Fruit fly (Drosophila melanogaster): Measurements from ENCODE around the gene CG9459.

CG9459 gene

DNA sequence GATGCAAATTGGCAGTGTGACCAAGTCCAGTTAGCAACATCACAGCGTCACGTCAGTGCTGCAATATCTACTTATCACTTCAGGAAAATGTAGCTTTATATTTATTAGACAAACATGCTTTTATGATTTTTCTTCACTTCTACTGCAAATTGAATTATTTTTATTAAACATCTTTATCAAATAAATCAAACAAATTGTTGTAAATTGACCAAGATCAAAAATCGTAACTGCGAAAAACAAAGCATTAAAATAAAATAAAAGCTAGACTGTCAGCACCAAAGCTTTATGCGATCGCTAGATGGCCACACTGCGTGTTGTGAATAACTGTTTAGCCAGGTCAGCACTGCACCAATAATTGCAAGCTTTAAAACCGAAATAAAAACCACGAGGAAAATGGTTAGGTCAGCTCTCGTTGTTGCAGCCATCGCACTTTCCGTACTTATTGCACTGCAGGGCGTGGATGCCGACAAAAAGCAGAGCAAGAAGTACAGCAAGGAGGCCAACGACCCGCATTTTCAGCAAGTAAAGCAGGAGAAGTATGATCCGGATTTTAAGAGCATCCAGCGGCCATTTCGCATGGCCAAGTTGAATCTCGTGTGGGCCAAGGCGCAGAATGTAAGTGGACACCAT is 26.9 kb downstream of the CG9459 start, which contains the start of the genes CG12945 and CG8507 (continued):
- TF ChIP-seq hth (optimal IDR thresholded peaks at IDR 0.05) (no peak), trem (tag; optimal IDR thresholded peaks at IDR 0.05) (peak; percentile 34), CG16815 (GFP tag; optimal IDR thresholded peaks at IDR 0.05) (peak; percentile 11), grau (tag; optimal IDR thresholded peaks at IDR 0.05) (peak; percentile 63), sr (GFP tag; IDR thresholded peaks at IDR 0.05) (no peak), Optix (GFP tag; IDR thresholded peaks at IDR 0.05) (no peak), NK7.1 (GFP tag; optimal IDR thresholded peaks at IDR 0.05) (no peak), Blimp-1 (GFP tag; optimal IDR thresholded peaks at IDR 0.05) (peak; percentile 28), CG17802 (tag; optimal IDR thresholded peaks at IDR 0.05) (no peak), Atf-2 (GFP tag; optimal IDR thresholded peaks at IDR 0.05) (peak; percentile 53), Bteb2 (GFP tag; optimal IDR thresholded peaks at IDR 0.05) (no peak), CG5180 (GFP tag; optimal IDR thresholded peaks at IDR 0.05) (no peak), Nf-YB (GFP tag; optimal IDR thresholded peaks at IDR 0.05) (no peak), Awh (GFP tag; IDR thresholded peaks at IDR 0.05) (no peak), dmrt99B (tag; optimal IDR thresholded peaks at IDR 0.05) (no peak), CG12942 (GFP tag; optimal IDR thresholded peaks at IDR 0.05) (peak; percentile 35), B-H1 (GFP tag; IDR thresholded peaks at IDR 0.05) (no peak), ash1 (GFP tag; optimal IDR thresholded peaks at IDR 0.05) (no peak), Vsx1 (GFP tag; optimal IDR thresholded peaks at IDR 0.05) (no peak), CoRest (tag; optimal IDR thresholded peaks at IDR 0.05) (peak; percentile 76), CG18599 (GFP tag; optimal IDR thresholded peaks at IDR 0.05) (no peak), zfh2 (GFP tag; optimal IDR thresholded peaks at IDR 0.05) (peak; percentile 69), CG8478 (optimal IDR thresholded peaks at IDR 0.05) (no peak), CG10565 (GFP tag; optimal IDR thresholded peaks at IDR 0.05) (no peak), CG16813 (GFP tag; IDR thresholded peaks at IDR 0.05; ENCODE audit: partially characterized antibody) (no peak), crc (GFP tag; optimal IDR thresholded peaks at IDR 0.05) (no peak), gsb (GFP tag; IDR thresholded peaks at IDR 0.05) (no peak), CG30020 (tag; optimal IDR thresholded peaks at IDR 0.05) (peak; percentile 52), CG8924 (tag; optimal IDR thresholded peaks at IDR 0.05) (peak; percentile 31), BEAF-32 (GFP tag; optimal IDR thresholded peaks at IDR 0.05) (peak; percentile 52), gcm (GFP tag; optimal IDR thresholded peaks at IDR 0.05) (peak; percentile 37), CG34224 (GFP tag; IDR thresholded peaks at IDR 0.05; ENCODE audit: partially characterized antibody) (no peak), croc (GFP tag; conservative IDR thresholded peaks at IDR 0.05) (no peak), CkIIα-i1 (GFP tag; IDR thresholded peaks at IDR 0.05) (no peak), unpg (GFP tag; optimal IDR thresholded peaks at IDR 0.05) (no peak), CG15011 (GFP tag; optimal IDR thresholded peaks at IDR 0.05) (no peak), bcd (GFP tag; optimal IDR thresholded peaks at IDR 0.05) (peak; percentile 60), Elba2 (GFP tag; optimal IDR thresholded peaks at IDR 0.05) (peak; percentile 37), CG2889 (GFP tag; IDR thresholded peaks at IDR 0.05) (no peak), lbe (GFP tag; optimal IDR thresholded peaks at IDR 0.05) (peak; percentile 3), Gug (GFP tag; IDR thresholded peaks at IDR 0.05) (peak; percentile 36; the same call in 1 of the 4 replicates), ac (GFP tag; optimal IDR thresholded peaks at IDR 0.05) (no peak), vfl (GFP tag; optimal IDR thresholded peaks at IDR 0.05) (peak; percentile 46), CG7357 (GFP tag; IDR thresholded peaks at IDR 0.05) (no peak), CG17385 (GFP tag; optimal IDR thresholded peaks at IDR 0.05) (no peak), YL-1 (GFP tag; optimal IDR thresholded peaks at IDR 0.05) (peak; percentile 47), sisA (GFP tag; IDR thresholded peaks at IDR 0.05) (no peak), her (GFP tag; optimal IDR thresholded peaks at IDR 0.05) (no peak), tgo (GFP tag; IDR thresholded peaks at IDR 0.05) (peak; percentile 56; the same call in 2 of the 3 replicates), CG3065 (GFP tag; optimal IDR thresholded peaks at IDR 0.05) (no peak), tio (GFP tag; optimal IDR thresholded peaks at IDR 0.05) (no peak)

All from whole organism, embryonic.